Worm (Caenorhabditis elegans): ENCODE measurements around the gene eef-1A.1.

eef-1A.1 gene

DNA sequence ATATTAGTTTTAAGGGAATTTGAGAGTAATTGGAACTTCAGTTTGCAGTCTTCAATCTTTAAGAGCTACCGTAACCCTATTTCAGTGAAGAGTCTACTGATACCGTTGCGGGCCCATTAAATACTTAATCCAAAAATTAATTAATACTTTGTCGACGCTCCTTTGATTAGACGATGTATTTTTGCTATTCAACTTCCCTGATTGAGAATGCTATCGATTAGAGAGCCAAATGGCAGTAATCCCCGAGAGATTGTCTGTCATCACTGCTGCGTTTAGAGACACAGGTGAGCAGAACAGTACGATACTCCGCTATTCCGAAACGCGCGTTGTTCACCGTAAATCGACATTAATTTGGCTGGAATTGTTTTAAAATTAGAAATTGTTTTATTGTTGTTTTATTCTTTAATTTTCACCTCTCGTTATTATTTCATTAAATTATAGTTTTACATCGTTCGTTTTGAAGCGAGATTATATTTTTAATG is 49.7 kb upstream of the eef-1A.1 start, which contains the start of gene rfl-1:
rfl-1 (plus strand) TSS at position 51 of the 482 bp plus-strand sequence.
- no peak for TF ChIP-seq elt-1 (tag; optimal IDR thresholded peaks at IDR 0.05)
- no peak for TF ChIP-seq dmd-4 (tag; optimal IDR thresholded peaks at IDR 0.05)
- no peak for TF ChIP-seq ceh-16 (tag; optimal IDR thresholded peaks at IDR 0.05)
- peak; percentile 49 for TF ChIP-seq crh-2 (tag; optimal IDR thresholded peaks at IDR 0.05)
- no peak for TF ChIP-seq nhr-23 (tag; optimal IDR thresholded peaks at IDR 0.05)
- no peak for TF ChIP-seq peb-1 (tag; optimal IDR thresholded peaks at IDR 0.05)
- TF ChIP-seq zag-1 (tag; optimal IDR thresholded peaks at IDR 0.05), result no peak
- TF ChIP-seq aly-2 (tag; optimal IDR thresholded peaks at IDR 0.05), result no peak
- no peak for TF ChIP-seq nhr-6 (tag; optimal IDR thresholded peaks at IDR 0.05)
- TF ChIP-seq lin-11 (tag; optimal IDR thresholded peaks at IDR 0.05), result no peak
- peak; percentile 6 for TF ChIP-seq sma-9 (GFP tag; optimal IDR thresholded peaks at IDR 0.05)
- no peak for TF ChIP-seq sma-9 (tag; optimal IDR thresholded peaks at IDR 0.05)
- TF ChIP-seq R02D3.7 (tag; optimal IDR thresholded peaks at IDR 0.05), result peak; percentile 86
- peak; percentile 47 to 84 for TF ChIP-seq lsy-2 (tag; optimal IDR thresholded peaks at IDR 0.05)
- TF ChIP-seq sma-3 (GFP tag; optimal IDR thresholded peaks at IDR 0.05), result peak; percentile 37
- TF ChIP-seq Y55F3AM.14 (GFP tag; optimal IDR thresholded peaks at IDR 0.05), result no peak
- TF ChIP-seq gmeb-1 (tag; optimal IDR thresholded peaks at IDR 0.05), result no peak
- TF ChIP-seq ZK546.5 (tag; optimal IDR thresholded peaks at IDR 0.05), result no peak
- TF ChIP-seq skn-1 (tag; optimal IDR thresholded peaks at IDR 0.05), result no peak
- TF ChIP-seq nhr-10 (tag; optimal IDR thresholded peaks at IDR 0.05), result no peak
- TF ChIP-seq blmp-1 (tag; optimal IDR thresholded peaks at IDR 0.05; ENCODE audit: insufficient read depth), result no peak
- TF ChIP-seq nhr-21 (tag; optimal IDR thresholded peaks at IDR 0.05), result no peak
- no peak for TF ChIP-seq lin-39 (tag; optimal IDR thresholded peaks at IDR 0.05)
- TF ChIP-seq F13H6.1 (tag; optimal IDR thresholded peaks at IDR 0.05), result peak; percentile 34
- no peak for TF ChIP-seq nhr-11 (tag; optimal IDR thresholded peaks at IDR 0.05)
- TF ChIP-seq mdl-1 (tag; optimal IDR thresholded peaks at IDR 0.05), result no peak
- TF ChIP-seq nhr-237 (tag; optimal IDR thresholded peaks at IDR 0.05), result no peak
- TF ChIP-seq ama-1 (optimal IDR thresholded peaks at IDR 0.05), result no peak
- no peak for TF ChIP-seq mbf-1 (tag; optimal IDR thresholded peaks at IDR 0.05)
- no peak for TF ChIP-seq alr-1 (tag; optimal IDR thresholded peaks at IDR 0.05)
- no peak for TF ChIP-seq ztf-1 (GFP tag; conservative IDR thresholded peaks at IDR 0.05)
- TF ChIP-seq fos-1 (tag; optimal IDR thresholded peaks at IDR 0.05), result no peak
- TF ChIP-seq ztf-4 (tag; optimal IDR thresholded peaks at IDR 0.05), result peak; percentile 8
- no peak for TF ChIP-seq nhr-77 (tag; optimal IDR thresholded peaks at IDR 0.05)
- TF ChIP-seq ceh-82 (tag; optimal IDR thresholded peaks at IDR 0.05), result no peak
- TF ChIP-seq unc-55 (GFP tag; optimal IDR thresholded peaks at IDR 0.05), result peak; percentile 79
- no peak for TF ChIP-seq unc-39 (tag; optimal IDR thresholded peaks at IDR 0.05)
- no peak for TF ChIP-seq snpc-4 (tag; optimal IDR thresholded peaks at IDR 0.05)
- no peak for TF ChIP-seq sem-4 (tag; optimal IDR thresholded peaks at IDR 0.05)
- no peak for TF ChIP-seq elt-3 (tag; optimal IDR thresholded peaks at IDR 0.05)
- peak; percentile 69 for TF ChIP-seq C34F6.9 (tag; optimal IDR thresholded peaks at IDR 0.05)
- no peak for TF ChIP-seq nhr-25 (tag; optimal IDR thresholded peaks at IDR 0.05)
- TF ChIP-seq mab-5 (tag; optimal IDR thresholded peaks at IDR 0.05), result no peak
- TF ChIP-seq nhr-129 (tag; optimal IDR thresholded peaks at IDR 0.05), result peak; percentile 59
- TF ChIP-seq egl-27 (tag; optimal IDR thresholded peaks at IDR 0.05), result no peak
- no peak for TF ChIP-seq unc-62 (GFP tag; optimal IDR thresholded peaks at IDR 0.05)
- no peak for TF ChIP-seq nhr-12 (tag; optimal IDR thresholded peaks at IDR 0.05)
- no peak for TF ChIP-seq ztf-11 (tag; optimal IDR thresholded peaks at IDR 0.05)
- TF ChIP-seq lin-13 (GFP tag; optimal IDR thresholded peaks at IDR 0.05), result no peak
